Worm (Caenorhabditis elegans) whole organism, L3 larva: ENCODE results near the gene mrpl-44.

Source experiments
- R02D3.7 ChIP-seq: fragments of 150-350 bp; optimal IDR thresholded peaks from 2 replicates; lab custom pipeline; 2014; ENCODE audit warnings: missing biosample characterization, missing genetic modification characterization
- ama-1 ChIP-seq: fragments of 150-350 bp; optimal IDR thresholded peaks from 2 replicates; lab custom pipeline; 2018
- ceh-16 ChIP-seq: sonication (generic microtip); optimal IDR thresholded peaks from 2 replicates; lab custom pipeline; 2017; ENCODE audit warnings: missing biosample characterization, missing genetic modification characterization
- ceh-28 ChIP-seq: fragments of 150-350 bp; optimal IDR thresholded peaks from 2 replicates; lab custom pipeline; 2014; ENCODE audit warnings: missing biosample characterization, missing genetic modification reagents, missing genetic modification characterization
- ceh-82 ChIP-seq: fragments of 150-350 bp; optimal IDR thresholded peaks from 2 replicates; lab custom pipeline; 2014; ENCODE audit warnings: missing biosample characterization, missing genetic modification characterization
- ceh-9 ChIP-seq: sonication (generic microtip); optimal IDR thresholded peaks from 2 replicates; lab custom pipeline; 2018; ENCODE audit warnings: missing biosample characterization, missing genetic modification characterization
- egl-5 ChIP-seq: fragments of 150-350 bp; optimal IDR thresholded peaks from 2 replicates; lab custom pipeline; 2017; ENCODE audit warnings: missing biosample characterization, missing genetic modification reagents, missing genetic modification characterization, inconsistent platforms
- elt-1 ChIP-seq: fragments of 150-350 bp; optimal IDR thresholded peaks from 2 replicates; lab custom pipeline; 2014; ENCODE audit warnings: missing biosample characterization, missing genetic modification characterization
- elt-2 ChIP-seq: sonication (generic microtip); optimal IDR thresholded peaks from 2 replicates; lab custom pipeline; 2016; ENCODE audit warnings: missing genetic modification reagents, mild to moderate bottlenecking, missing genetic modification characterization, missing compliant biosample characterization
- eor-1 ChIP-seq, 2 experiments: fragments of 150-350 bp; optimal IDR thresholded peaks; 2 replicates each; lab custom pipeline; 2014 to 2018; ENCODE audit warnings: missing biosample characterization in 2 of 2, missing genetic modification characterization in 2 of 2
- fkh-10 ChIP-seq: sonication (generic microtip); optimal IDR thresholded peaks from 2 replicates; lab custom pipeline; 2017; ENCODE audit warnings: missing biosample characterization, missing genetic modification reagents, missing genetic modification characterization
- fos-1 ChIP-seq: fragments of 150-350 bp; optimal IDR thresholded peaks from 2 replicates; lab custom pipeline; 2014; ENCODE audit warnings: missing biosample characterization, missing genetic modification characterization
- hmg-11 ChIP-seq: sonication (generic microtip); optimal IDR thresholded peaks from 2 replicates; lab custom pipeline; 2016; ENCODE audit warnings: missing genetic modification characterization, missing compliant biosample characterization
- lin-15B ChIP-seq: fragments of 150-350 bp; optimal IDR thresholded peaks from 2 replicates; lab custom pipeline; 2014; ENCODE audit warnings: missing biosample characterization, missing genetic modification characterization
- lin-39 ChIP-seq: fragments of 150-350 bp; optimal IDR thresholded peaks from 2 replicates; lab custom pipeline; 2018; ENCODE audit warnings: missing biosample characterization, missing genetic modification reagents, missing genetic modification characterization
- mdl-1 ChIP-seq: fragments of 150-350 bp; optimal IDR thresholded peaks from 2 replicates; lab custom pipeline; 2014; ENCODE audit warnings: missing biosample characterization, missing genetic modification characterization
- mml-1 ChIP-seq: fragments of 150-350 bp; sonication (generic microtip); optimal IDR thresholded peaks from 3 replicates; lab custom pipeline; 2014; ENCODE audit warnings: missing biosample characterization, missing genetic modification characterization
- nhr-237 ChIP-seq: fragments of 150-350 bp; optimal IDR thresholded peaks from 2 replicates; lab custom pipeline; 2014; ENCODE audit warnings: missing biosample characterization, missing genetic modification characterization
- nhr-25 ChIP-seq: sonication (generic microtip); optimal IDR thresholded peaks from 2 replicates; lab custom pipeline; 2017; ENCODE audit warnings: missing biosample characterization, missing genetic modification characterization
- nhr-43 ChIP-seq: sonication (generic microtip); optimal IDR thresholded peaks from 2 replicates; lab custom pipeline; 2016; ENCODE audit warnings: mild to moderate bottlenecking, missing genetic modification characterization, missing compliant biosample characterization; ENCODE audit not compliant: poor library complexity, severe bottlenecking
- nhr-67 ChIP-seq: fragments of 150-350 bp; optimal IDR thresholded peaks from 2 replicates; lab custom pipeline; 2014; ENCODE audit warnings: missing biosample characterization, missing genetic modification characterization
- nhr-76 ChIP-seq: fragments of 150-350 bp; sonication (generic microtip); optimal IDR thresholded peaks from 5 replicates; lab custom pipeline; 2014; ENCODE audit warnings: missing biosample characterization, missing genetic modification characterization
- pha-4 ChIP-seq: fragments of 150-350 bp; optimal IDR thresholded peaks from 2 replicates; lab custom pipeline; 2014; ENCODE audit warnings: missing biosample characterization, missing genetic modification reagents, missing genetic modification characterization
- pqm-1 ChIP-seq: fragments of 150-350 bp; optimal IDR thresholded peaks from 2 replicates; lab custom pipeline; 2017; ENCODE audit warnings: missing biosample characterization, missing genetic modification characterization, inconsistent platforms
- sea-2 ChIP-seq: fragments of 150-350 bp; sonication (generic microtip); optimal IDR thresholded peaks from 4 replicates; lab custom pipeline; 2014; ENCODE audit warnings: missing biosample characterization, missing genetic modification reagents, missing genetic modification characterization
- skn-1 ChIP-seq: fragments of 150-350 bp; optimal IDR thresholded peaks from 2 replicates; lab custom pipeline; 2014; ENCODE audit warnings: missing biosample characterization, missing genetic modification characterization
- snpc-4 ChIP-seq: fragments of 150-350 bp; optimal IDR thresholded peaks from 2 replicates; lab custom pipeline; 2014; ENCODE audit warnings: missing biosample characterization, missing genetic modification characterization
- unc-62 ChIP-seq: fragments of 150-350 bp; sonication (generic microtip); optimal IDR thresholded peaks from 4 replicates; lab custom pipeline; 2014; ENCODE audit warnings: missing biosample characterization, missing genetic modification reagents, missing genetic modification characterization
- zag-1 ChIP-seq: fragments of 150-350 bp; optimal IDR thresholded peaks from 2 replicates; lab custom pipeline; 2014; ENCODE audit warnings: missing biosample characterization, missing genetic modification characterization

Gene mrpl-44

ce11 chrIII:9050600-9050999, 38.6 kb downstream of the mrpl-44 start, which contains the start of gene ikke-1:
TSS of gene ikke-1 (minus strand) at chrIII:9050700.
- TF ChIP-seq pha-4 (tag; lab: Kevin White, UChicago) (no peak), ceh-16 (no peak), fkh-10 (GFP tag; lab: Kevin White, UChicago) (no peak), nhr-25 (tag; lab: Kevin White, UChicago) (no peak), mml-1 (tag; lab: Kevin White, UChicago) (no peak), R02D3.7 (tag; lab: Kevin White, UChicago) (no peak), eor-1 (tag; optimal IDR thresholded peaks at IDR 0.05; lab: Kevin White, UChicago) (no peak), sea-2 (GFP tag; lab: Kevin White, UChicago) (no peak), ceh-82 (tag; lab: Kevin White, UChicago) (no peak), egl-5 (no peak), skn-1 (tag; lab: Kevin White, UChicago) (no peak), nhr-76 (tag; lab: Kevin White, UChicago) (no peak), ceh-9 (no peak), nhr-43 (tag; lab: Kevin White, UChicago) (no peak), zag-1 (no peak), elt-1 (tag; lab: Kevin White, UChicago) (no peak), nhr-67 (tag; lab: Kevin White, UChicago) (no peak)

DNA sequence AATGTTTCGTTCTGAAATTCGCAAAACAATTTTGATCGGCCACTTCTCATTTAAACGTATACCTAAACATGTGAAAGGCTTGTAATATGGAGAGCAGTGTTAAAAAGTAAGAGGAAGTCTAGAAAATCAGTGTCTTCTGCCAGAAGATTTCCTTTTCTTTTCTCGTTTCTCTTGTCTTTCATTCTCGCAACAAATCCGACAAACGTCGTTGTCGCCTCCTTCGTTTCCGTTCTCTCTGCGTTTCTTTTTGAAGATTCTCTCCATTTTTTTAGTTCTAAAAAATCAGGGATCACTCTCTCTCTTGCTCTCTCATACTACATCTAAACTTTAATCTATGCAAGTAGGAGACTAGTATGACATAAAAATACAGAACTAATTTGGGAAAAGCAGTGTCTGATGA, 41.9 kb downstream of the mrpl-44 start:
- TF ChIP-seq fkh-10 (GFP tag; lab: Kevin White, UChicago) (peak; percentile 6), ceh-16 (no peak)

DNA sequence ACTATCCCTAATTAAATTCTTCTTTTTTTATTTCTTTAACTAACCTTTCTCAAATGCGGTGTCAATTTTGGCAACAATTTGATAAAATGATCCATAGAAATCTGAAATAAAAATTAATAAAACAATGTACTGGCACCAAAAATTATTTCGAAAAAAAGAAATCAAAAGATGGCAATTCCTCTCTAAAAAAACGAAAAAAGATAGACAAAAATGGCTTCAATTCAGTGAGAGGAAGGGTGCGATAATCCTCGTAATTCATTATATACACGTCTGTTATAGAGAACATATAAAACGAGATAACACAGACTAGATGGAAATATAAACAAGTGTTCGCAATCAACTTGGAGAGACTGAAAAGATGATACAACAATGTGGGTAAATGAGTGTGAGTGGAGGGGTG, 43.3 kb downstream of the mrpl-44 start, which contains the start of gene R107.2:
Gene R107.2 (minus strand): TSS at position 101 of the 400 bp plus-strand sequence.
- TF ChIP-seq ama-1 (lab: Kevin White, UChicago) = no peak
- TF ChIP-seq snpc-4 (tag; lab: Kevin White, UChicago) = no peak
- no peak for TF ChIP-seq nhr-237 (tag; lab: Kevin White, UChicago)
- no peak for TF ChIP-seq lin-15B (tag; lab: Kevin White, UChicago)
- TF ChIP-seq pha-4 (tag; lab: Kevin White, UChicago) = no peak
- no peak for TF ChIP-seq fos-1 (tag; lab: Kevin White, UChicago)
- TF ChIP-seq unc-62 (GFP tag; lab: Kevin White, UChicago) = no peak
- no peak for TF ChIP-seq nhr-76 (tag; lab: Kevin White, UChicago)

ce11 chrIII:9043200-9043599, 46.0 kb downstream of the mrpl-44 start, which contains the start of gene nac-2:
TSS of gene nac-2 (minus strand) at chrIII:9043300.
- TF ChIP-seq ceh-28 (tag; lab: Kevin White, UChicago) (peak; percentile 0), R02D3.7 (tag; lab: Kevin White, UChicago) (no peak), mdl-1 (tag; lab: Kevin White, UChicago) (no peak)

DNA sequence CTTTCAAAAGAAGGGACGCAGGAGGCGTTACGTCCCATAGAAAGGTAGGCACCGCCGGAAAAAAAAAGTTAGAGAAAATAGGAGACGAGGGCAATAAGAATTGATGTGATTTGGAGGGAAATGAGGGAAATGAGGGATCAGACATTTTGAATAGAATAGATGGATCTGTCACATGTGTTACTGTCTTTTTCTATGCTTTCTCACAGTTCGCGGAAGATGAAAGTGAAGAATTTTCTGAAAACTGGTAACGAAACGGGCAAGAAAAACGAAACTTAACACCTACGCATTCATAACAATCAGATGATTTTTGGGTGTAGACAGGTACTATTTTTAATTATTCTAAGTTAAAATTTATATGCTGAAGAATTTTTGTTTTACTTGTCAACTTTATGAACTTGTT, 51.5 kb downstream of the mrpl-44 start, which contains the start of gene R107.9:
Gene R107.9 (plus strand): TSS at position 301 of the 400 bp plus-strand sequence.
- TF ChIP-seq nhr-76 (tag; lab: Kevin White, UChicago) = no peak
- no peak for TF ChIP-seq hmg-11 (tag; lab: Kevin White, UChicago)
- TF ChIP-seq egl-5 = peak; percentile 17
- TF ChIP-seq, all 47 proteins: peak for 1

- TF ChIP-seq pqm-1 (tag; lab: Kevin White, UChicago) = peak; percentile 62
- no peak for TF ChIP-seq lin-39 (tag; lab: Kevin White, UChicago)
- TF ChIP-seq elt-2 = peak; percentile 89
Measured at ce11 chrIII:9035037-9035436, 54.1 kb downstream of the mrpl-44 start.
